Fruit fly (Drosophila melanogaster) whole organism, adult: ENCODE data around the gene Uch-L5.

Source experiments
- CG11617 ChIP-seq: fragments of 200-800 bp; sonication (Bioruptor generic); optimal IDR thresholded peaks from 2 replicates; lab custom pipeline; 2017; ENCODE audit warnings: mild to moderate bottlenecking, missing biosample characterization, missing genetic modification reagents, missing genetic modification characterization
- CG12768 ChIP-seq: fragments of 200-800 bp; sonication (Bioruptor generic); optimal IDR thresholded peaks from 2 replicates; lab custom pipeline; 2017; ENCODE audit warnings: missing biosample characterization, missing genetic modification characterization, mild to moderate bottlenecking, moderate library complexity, missing genetic modification reagents
- CG14711 ChIP-seq: fragments of 200-800 bp; sonication (Bioruptor generic); optimal IDR thresholded peaks from 2 replicates; lab custom pipeline; 2018; ENCODE audit warnings: missing biosample characterization, mild to moderate bottlenecking, missing genetic modification characterization, moderate library complexity
- CG1620 ChIP-seq: fragments of 200-800 bp; sonication (Bioruptor generic); optimal IDR thresholded peaks from 2 replicates; lab custom pipeline; 2016; ENCODE audit warnings: missing biosample characterization, missing genetic modification characterization
- CG33017 ChIP-seq: fragments of 200-800 bp; sonication (Bioruptor generic); optimal IDR thresholded peaks from 2 replicates; lab custom pipeline; 2018; ENCODE audit warnings: missing biosample characterization, mild to moderate bottlenecking, missing genetic modification characterization, moderate library complexity
- CG5204 ChIP-seq: fragments of 200-800 bp; sonication (Bioruptor generic); optimal IDR thresholded peaks from 2 replicates; lab custom pipeline; 2016; ENCODE audit warnings: missing biosample characterization, missing genetic modification characterization
- CG7045 ChIP-seq: fragments of 200-800 bp; sonication (Bioruptor generic); optimal IDR thresholded peaks from 2 replicates; lab custom pipeline; 2017; ENCODE audit warnings: missing biosample characterization, mild to moderate bottlenecking, missing genetic modification characterization
- CG7101 ChIP-seq: fragments of 200-800 bp; sonication (Bioruptor generic); optimal IDR thresholded peaks from 2 replicates; lab custom pipeline; 2018; ENCODE audit warnings: missing biosample characterization, mild to moderate bottlenecking, missing genetic modification characterization, moderate library complexity
- Clk ChIP-seq: fragments of 200-800 bp; sonication (Bioruptor generic); optimal IDR thresholded peaks from 2 replicates; lab custom pipeline; 2017; ENCODE audit warnings: missing biosample characterization, missing genetic modification characterization
- Crg-1 ChIP-seq: fragments of 200-800 bp; sonication (Bioruptor generic); optimal IDR thresholded peaks from 2 replicates; lab custom pipeline; 2016; ENCODE audit warnings: missing biosample characterization, missing genetic modification characterization
- Hr96 ChIP-seq: fragments of 200-800 bp; sonication (Bioruptor generic); optimal IDR thresholded peaks from 2 replicates; lab custom pipeline; 2016; ENCODE audit warnings: missing biosample characterization, missing genetic modification characterization
- Mnt ChIP-seq: fragments of 200-800 bp; sonication (Bioruptor generic); optimal IDR thresholded peaks from 2 replicates; lab custom pipeline; 2016; ENCODE audit warnings: missing biosample characterization, mild to moderate bottlenecking, missing genetic modification characterization
- bab1 ChIP-seq: fragments of 200-800 bp; sonication (Bioruptor generic); optimal IDR thresholded peaks from 3 replicates; lab custom pipeline; 2019; ENCODE audit warnings: missing biosample characterization, mild to moderate bottlenecking, missing genetic modification characterization, moderate library complexity
- cic ChIP-seq: fragments of 200-800 bp; sonication (Bioruptor generic); optimal IDR thresholded peaks from 2 replicates; lab custom pipeline; 2017; ENCODE audit warnings: missing biosample characterization, mild to moderate bottlenecking, missing genetic modification characterization, moderate library complexity
- cnc ChIP-seq, 2 experiments: fragments of >200 bp; optimal IDR thresholded peaks; 2 replicates each; lab custom pipeline; 2017
- kay ChIP-seq: fragments of 200-800 bp; sonication (Bioruptor generic); peaks from one replicate; lab custom pipeline; 2016; ENCODE audit warnings: missing biosample characterization, missing genetic modification characterization, borderline replicate concordance
- ovo ChIP-seq: fragments of 200-800 bp; sonication (Bioruptor generic); optimal IDR thresholded peaks from 2 replicates; lab custom pipeline; 2016; ENCODE audit warnings: missing biosample characterization, missing genetic modification characterization
- pad ChIP-seq: fragments of 200-800 bp; sonication (Bioruptor generic); optimal IDR thresholded peaks from 3 replicates; lab custom pipeline; 2017; ENCODE audit warnings: missing biosample characterization, missing genetic modification characterization, mild to moderate bottlenecking, moderate library complexity, missing genetic modification reagents
- tj ChIP-seq: fragments of 200-800 bp; sonication (Bioruptor generic); optimal IDR thresholded peaks from 3 replicates; lab custom pipeline; 2017; ENCODE audit warnings: missing biosample characterization, mild to moderate bottlenecking, missing genetic modification characterization, moderate library complexity
- toe ChIP-seq: fragments of 200-800 bp; sonication (Bioruptor generic); optimal IDR thresholded peaks from 2 replicates; lab custom pipeline; 2016; ENCODE audit warnings: missing biosample characterization, missing genetic modification characterization

Gene Uch-L5

DNA sequence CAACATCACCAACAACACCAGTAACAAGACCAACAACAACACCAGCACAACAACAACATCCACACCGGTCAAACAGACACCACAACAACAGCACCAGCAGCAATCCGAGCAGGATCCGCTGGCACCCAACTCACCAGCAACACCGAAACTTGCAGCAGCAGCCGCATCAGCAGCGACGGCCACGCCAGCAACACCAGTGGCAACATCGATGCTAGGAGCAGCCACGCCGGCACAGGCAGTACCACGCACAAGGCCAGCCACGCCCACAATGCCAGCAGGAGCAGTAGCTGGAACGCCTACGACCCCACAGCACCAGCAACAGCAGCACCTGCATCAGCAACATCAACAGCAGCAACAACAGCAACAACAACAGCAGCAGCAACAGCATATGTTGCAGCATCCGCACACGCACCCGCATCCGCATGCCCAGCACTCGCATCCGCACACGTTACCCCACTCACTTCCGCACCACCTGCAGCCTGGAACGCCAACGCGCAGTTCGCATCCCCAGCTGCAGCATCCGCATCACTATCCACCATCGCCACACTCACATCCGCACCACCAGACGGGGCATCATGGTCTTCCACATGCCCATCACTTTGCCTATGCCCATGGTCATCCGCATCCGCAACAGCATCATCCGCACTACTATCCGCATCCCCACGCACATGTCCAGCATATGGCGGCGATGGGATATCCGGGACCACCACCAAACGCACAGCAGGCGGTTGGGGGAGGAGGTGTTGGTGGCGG lies 5.4 kb downstream of the Uch-L5 start:
- TF ChIP-seq CG33017, result no peak
- no peak for TF ChIP-seq ovo
- no peak for TF ChIP-seq CG7101 (tag; lab: Kevin White, UChicago)
- TF ChIP-seq CG7045 (GFP tag; lab: Kevin White, UChicago), result no peak
- no peak for TF ChIP-seq CG12768
- TF ChIP-seq Crg-1 (GFP tag; lab: Kevin White, UChicago), result no peak
- no peak for TF ChIP-seq cnc (optimal IDR thresholded peaks at IDR 0.05; lab: Kevin White, UChicago)
- TF ChIP-seq CG1620 (GFP tag; lab: Kevin White, UChicago), result no peak

DNA sequence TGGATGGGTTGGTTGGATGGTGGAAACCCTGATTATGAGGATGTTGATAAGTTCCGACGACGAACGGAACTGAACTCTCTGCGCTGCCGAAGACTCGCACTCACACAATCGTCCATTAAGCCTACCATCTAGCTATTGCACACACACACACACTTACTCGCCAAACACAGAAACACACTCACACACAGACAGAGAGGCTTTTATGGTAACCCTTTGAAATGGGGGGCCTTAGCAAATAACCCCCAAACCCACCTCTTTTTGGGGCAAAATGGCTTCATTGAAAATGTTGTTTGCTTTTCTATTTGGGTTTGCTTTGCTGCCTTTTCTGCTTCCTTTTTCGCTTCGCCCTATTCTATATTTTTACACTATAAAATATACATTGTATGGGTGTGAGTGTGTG lies 7.7 kb downstream of the Uch-L5 start:
- TF ChIP-seq ovo (no peak), cic (peak; percentile 26), pad (GFP tag; lab: Kevin White, UChicago) (no peak), CG14711 (tag; lab: Kevin White, UChicago) (no peak), Clk (GFP tag; lab: Kevin White, UChicago) (peak; percentile 0), CG11617 (GFP tag; lab: Kevin White, UChicago) (no peak), Crg-1 (GFP tag; lab: Kevin White, UChicago) (no peak), CG1620 (GFP tag; lab: Kevin White, UChicago) (no peak), CG7045 (GFP tag; lab: Kevin White, UChicago) (no peak), Mnt (GFP tag; lab: Kevin White, UChicago) (no peak), toe (no peak), cnc (optimal IDR thresholded peaks at IDR 0.05; lab: Kevin White, UChicago) (no peak)

DNA sequence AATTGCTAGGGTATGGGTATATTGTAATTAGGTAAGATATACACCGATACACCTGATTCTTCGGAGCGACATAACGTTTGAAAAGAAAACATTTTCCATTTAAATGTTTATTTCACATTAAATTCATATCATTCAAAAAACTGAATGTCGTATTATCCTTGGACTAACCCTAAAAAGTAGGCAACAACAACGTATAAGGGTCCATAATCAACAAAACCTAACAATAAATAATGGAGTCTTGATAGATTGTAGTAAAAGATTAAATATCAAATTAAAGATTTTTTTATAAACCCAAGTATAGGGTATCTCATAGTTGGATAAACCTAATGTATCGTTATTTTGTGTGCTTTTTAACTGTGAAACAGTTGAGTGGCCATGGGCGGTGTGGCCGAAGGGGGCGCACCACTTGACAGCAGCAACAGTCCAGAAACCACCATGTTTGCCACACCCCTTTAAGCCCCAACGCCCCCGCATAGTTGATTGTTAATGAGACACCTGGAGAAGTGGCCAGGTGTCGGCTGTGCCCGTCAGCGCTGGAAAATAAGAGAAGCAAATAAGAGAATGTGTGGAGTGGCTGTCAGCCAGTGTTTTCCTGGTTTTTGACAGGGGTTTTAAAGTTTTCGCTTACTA lies 8.4 kb downstream of the Uch-L5 start:
- TF ChIP-seq bab1 (GFP tag; lab: Kevin White, UChicago) (peak; percentile 3), Mnt (GFP tag; lab: Kevin White, UChicago) (no peak), CG7045 (GFP tag; lab: Kevin White, UChicago) (peak; percentile 36)

DNA sequence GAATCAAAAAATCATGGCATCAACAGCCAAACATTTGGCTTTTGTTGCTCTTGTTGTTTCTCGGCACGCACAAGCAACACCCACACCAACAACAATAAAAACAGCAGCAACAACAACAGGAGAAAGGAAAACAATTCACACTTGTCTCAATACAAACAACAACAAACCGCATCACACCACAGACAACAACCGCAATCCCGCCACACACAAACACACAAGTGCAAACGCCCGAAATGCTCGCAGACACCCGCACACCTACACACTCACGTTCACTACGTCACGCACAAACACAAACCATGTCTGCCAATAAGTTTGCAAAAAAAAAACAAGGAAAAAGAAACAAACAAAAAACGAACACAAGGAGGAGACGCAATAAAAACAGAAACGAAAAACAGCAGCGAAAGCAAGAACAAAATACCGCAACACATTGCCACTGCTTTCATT lies 9.0 kb downstream of the Uch-L5 start:
- no peak for TF ChIP-seq CG7101 (tag; lab: Kevin White, UChicago)
- TF ChIP-seq cnc (optimal IDR thresholded peaks at IDR 0.05; lab: Kevin White, UChicago), result no peak
- TF ChIP-seq tj (GFP tag; lab: Kevin White, UChicago), result no peak
- TF ChIP-seq Clk (GFP tag; lab: Kevin White, UChicago), result no peak
- TF ChIP-seq pad (GFP tag; lab: Kevin White, UChicago), result no peak
- TF ChIP-seq CG12768, result no peak
- no peak for TF ChIP-seq CG11617 (GFP tag; lab: Kevin White, UChicago)
- TF ChIP-seq ovo, result no peak
- no peak for TF ChIP-seq CG1620 (GFP tag; lab: Kevin White, UChicago)
- no peak for TF ChIP-seq bab1 (GFP tag; lab: Kevin White, UChicago)
- TF ChIP-seq CG33017, result no peak
- no peak for TF ChIP-seq Crg-1 (GFP tag; lab: Kevin White, UChicago)
- no peak for TF ChIP-seq Hr96 (GFP tag; lab: Kevin White, UChicago)
- TF ChIP-seq Mnt (GFP tag; lab: Kevin White, UChicago), result no peak
- TF ChIP-seq cic, result no peak
- no peak for TF ChIP-seq toe
- no peak for TF ChIP-seq CG7045 (GFP tag; lab: Kevin White, UChicago)
- no peak for TF ChIP-seq CG14711 (tag; lab: Kevin White, UChicago)
- TF ChIP-seq CG5204 (GFP tag; lab: Kevin White, UChicago), result no peak
- TF ChIP-seq kay (GFP tag; lab: Kevin White, UChicago), result no peak

DNA sequence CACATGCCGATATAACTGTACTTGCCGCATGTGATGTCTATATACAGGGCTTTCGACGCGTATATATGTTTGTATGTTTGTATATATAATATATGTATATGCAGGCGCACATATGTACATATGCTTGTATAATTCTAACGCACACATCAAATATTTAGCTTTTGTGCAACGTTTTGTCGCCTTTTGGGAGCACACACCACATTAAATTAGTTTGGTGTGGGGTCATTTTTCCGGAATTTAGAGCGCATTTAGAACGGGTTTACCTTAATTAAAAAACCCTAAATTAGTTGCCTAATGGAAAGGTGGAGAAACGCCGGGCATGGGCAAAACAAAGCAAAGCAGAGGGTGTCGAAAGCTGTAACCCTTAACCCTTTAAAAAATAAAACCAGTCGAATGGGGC lies 9.5 kb downstream of the Uch-L5 start:
- no peak for TF ChIP-seq CG11617 (GFP tag; lab: Kevin White, UChicago)
- TF ChIP-seq CG33017, result no peak
- no peak for TF ChIP-seq CG12768
- TF ChIP-seq kay (GFP tag; lab: Kevin White, UChicago), result peak; percentile 78

DNA sequence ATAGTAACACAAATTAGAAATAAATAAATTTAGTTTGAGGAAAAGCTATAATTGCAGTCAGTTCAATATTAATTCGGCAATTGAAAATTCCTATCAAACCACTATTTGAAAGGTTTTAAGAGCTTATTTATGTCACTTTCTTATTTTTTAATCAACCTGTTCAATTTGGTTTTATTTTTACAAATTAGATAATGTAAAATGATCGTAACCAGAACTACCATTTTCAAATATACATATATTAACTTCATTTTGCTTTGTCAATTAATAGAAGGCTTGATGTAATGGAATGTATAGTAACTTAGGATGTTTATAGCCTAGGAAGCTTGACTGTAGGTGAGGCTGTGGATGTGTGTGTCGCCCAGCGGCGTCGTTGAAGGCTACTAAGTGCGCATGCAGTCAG lies 10.2 kb downstream of the Uch-L5 start:
- peak; percentile 32 for TF ChIP-seq CG33017
- TF ChIP-seq kay (GFP tag; lab: Kevin White, UChicago), result no peak
- TF ChIP-seq Hr96 (GFP tag; lab: Kevin White, UChicago), result no peak
- peak; percentile 34 for TF ChIP-seq CG11617 (GFP tag; lab: Kevin White, UChicago)
- TF ChIP-seq CG7045 (GFP tag; lab: Kevin White, UChicago), result peak; percentile 47
- TF ChIP-seq pad (GFP tag; lab: Kevin White, UChicago), result no peak
- TF ChIP-seq tj (GFP tag; lab: Kevin White, UChicago), result no peak
- no peak for TF ChIP-seq CG1620 (GFP tag; lab: Kevin White, UChicago)
- TF ChIP-seq toe, result peak; percentile 42
- TF ChIP-seq cic, result no peak
- TF ChIP-seq CG12768, result peak; percentile 24
- no peak for TF ChIP-seq CG14711 (tag; lab: Kevin White, UChicago)
- TF ChIP-seq CG7101 (tag; lab: Kevin White, UChicago), result peak; percentile 9
- peak; percentile 32 for TF ChIP-seq Clk (GFP tag; lab: Kevin White, UChicago)
- no peak for TF ChIP-seq bab1 (GFP tag; lab: Kevin White, UChicago)
- TF ChIP-seq cnc (optimal IDR thresholded peaks at IDR 0.05; lab: Kevin White, UChicago), result no peak
- TF ChIP-seq ovo, result no peak
- TF ChIP-seq CG5204 (GFP tag; lab: Kevin White, UChicago), result peak; percentile 57
- TF ChIP-seq Mnt (GFP tag; lab: Kevin White, UChicago), result no peak
- no peak for TF ChIP-seq Crg-1 (GFP tag; lab: Kevin White, UChicago)
